Fruit fly (Drosophila melanogaster): Measurements from ENCODE around the gene CG9855.

CG9855 gene

DNA sequence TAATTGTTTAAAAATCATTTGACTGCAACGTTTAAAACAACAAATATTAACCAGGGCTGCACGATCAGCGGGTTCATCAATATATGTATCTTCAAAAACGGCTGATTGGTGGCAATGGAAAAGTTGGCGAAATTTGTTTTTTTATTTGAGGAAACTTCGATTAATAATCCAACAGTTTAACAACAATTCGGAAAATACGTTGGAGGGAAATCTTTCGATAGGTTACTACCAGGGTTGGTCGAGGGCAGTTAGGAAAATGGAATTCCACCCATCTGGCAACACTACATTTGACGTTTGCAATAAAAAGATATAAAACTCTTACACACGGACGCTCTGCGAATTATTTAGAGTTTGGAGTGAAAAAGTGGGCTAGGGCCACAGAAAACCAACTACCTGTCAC, 39.4 kb upstream of the CG9855 start, which contains the start of the genes Lipt2 and CG14650 (continued):
- no peak for TF ChIP-seq Mio (GFP tag; optimal IDR thresholded peaks at IDR 0.05)
- no peak for TF ChIP-seq tai (GFP tag; optimal IDR thresholded peaks at IDR 0.05)
- TF ChIP-seq CG32264 (GFP tag; optimal IDR thresholded peaks at IDR 0.05) = no peak
- no peak for TF ChIP-seq dsf (GFP tag; optimal IDR thresholded peaks at IDR 0.05; ENCODE audit: borderline replicate concordance)
- TF ChIP-seq Dif (GFP tag; optimal IDR thresholded peaks at IDR 0.05; ENCODE audit: partially characterized antibody) = no peak

DNA sequence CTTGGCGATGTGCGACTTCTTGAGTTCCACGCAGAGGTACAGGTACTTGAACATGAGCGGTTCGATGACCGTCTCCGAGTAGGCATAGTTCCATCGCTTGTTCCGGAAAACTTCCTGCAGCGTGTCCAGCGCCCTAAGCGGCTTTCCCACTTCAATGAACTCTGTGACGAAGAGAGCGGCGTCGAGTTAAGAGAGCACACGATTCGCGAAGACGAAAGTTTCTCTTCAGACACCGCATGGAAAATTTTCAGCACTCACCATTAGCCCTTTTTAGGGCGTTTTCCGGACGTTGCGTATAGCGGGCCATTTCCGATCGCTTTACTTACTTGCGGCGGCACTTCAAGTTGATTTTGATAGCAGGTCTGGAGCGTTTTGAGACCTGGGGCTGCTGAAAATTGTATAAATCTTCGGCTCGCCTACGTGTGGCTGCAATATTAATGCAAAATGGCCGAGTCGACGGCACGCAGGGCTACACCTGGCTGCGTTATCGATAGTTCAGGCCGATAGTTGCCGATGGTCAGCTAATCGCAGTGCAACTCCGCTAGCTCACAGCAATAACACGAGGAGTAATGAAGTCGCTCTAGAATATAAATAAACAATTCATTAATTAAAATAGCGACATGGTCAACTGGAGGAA, 35.9 kb upstream of the CG9855 start, which contains the start of the genes eIF3a and CG1074:
eIF3a (minus strand) TSS at position 455 of the 637 bp plus-strand sequence.
CG1074 (plus strand) TSS at position 525 of the 637 bp plus-strand sequence.
- TF ChIP-seq Abd-B (GFP tag; optimal IDR thresholded peaks at IDR 0.05) (no peak), dmrt93B (GFP tag; optimal IDR thresholded peaks at IDR 0.05) (no peak), lola (GFP tag; optimal IDR thresholded peaks at IDR 0.05) (no peak), Mio (GFP tag; optimal IDR thresholded peaks at IDR 0.05) (no peak), N (GFP tag; optimal IDR thresholded peaks at IDR 0.05) (no peak), Hr83 (GFP tag; optimal IDR thresholded peaks at IDR 0.05; ENCODE audit: poor library complexity, severe bottlenecking) (peak; percentile 98), psq (GFP tag; optimal IDR thresholded peaks at IDR 0.05) (peak; percentile 43), foxo (GFP tag; optimal IDR thresholded peaks at IDR 0.05) (peak in 1 of 2 experiments; percentile 12), CG9705 (GFP tag; optimal IDR thresholded peaks at IDR 0.05) (peak; percentile 49), rgr (GFP tag; optimal IDR thresholded peaks at IDR 0.05) (peak; percentile 80), Dif (GFP tag; optimal IDR thresholded peaks at IDR 0.05; ENCODE audit: partially characterized antibody) (peak; percentile 47), h (GFP tag; optimal IDR thresholded peaks at IDR 0.05) (peak; percentile 81), sv (GFP tag; optimal IDR thresholded peaks at IDR 0.05) (no peak), sage (GFP tag; optimal IDR thresholded peaks at IDR 0.05) (no peak), Rel (GFP tag; optimal IDR thresholded peaks at IDR 0.05) (no peak), Rel (tag; optimal IDR thresholded peaks at IDR 0.05) (peak; percentile 47), CrebA (GFP tag; optimal IDR thresholded peaks at IDR 0.05; ENCODE audit: borderline replicate concordance) (no peak), usp (GFP tag; optimal IDR thresholded peaks at IDR 0.05) (no peak), tai (GFP tag; optimal IDR thresholded peaks at IDR 0.05) (no peak), fru (GFP tag; optimal IDR thresholded peaks at IDR 0.05) (no peak), brk (GFP tag; optimal IDR thresholded peaks at IDR 0.05) (no peak), dl (GFP tag; optimal IDR thresholded peaks at IDR 0.05; ENCODE audit: insufficient read depth in 1 of 2, partially characterized antibody in 2 of 2) (no peak), CG32264 (GFP tag; optimal IDR thresholded peaks at IDR 0.05) (no peak), Sp1 (GFP tag; optimal IDR thresholded peaks at IDR 0.05) (peak; percentile 73), Myc (optimal IDR thresholded peaks at IDR 0.05) (peak; percentile 78), HLH106 (tag; optimal IDR thresholded peaks at IDR 0.05) (peak; percentile 61), Jra (GFP tag; optimal IDR thresholded peaks at IDR 0.05) (no peak), ey (GFP tag; optimal IDR thresholded peaks at IDR 0.05) (peak; percentile 51), woc (GFP tag; optimal IDR thresholded peaks at IDR 0.05) (no peak), Vsx2 (GFP tag; optimal IDR thresholded peaks at IDR 0.05; ENCODE audit: partially characterized antibody) (no peak), Hnf4 (GFP tag; optimal IDR thresholded peaks at IDR 0.05) (no peak), OdsH (GFP tag; optimal IDR thresholded peaks at IDR 0.05) (peak; percentile 74)

DNA sequence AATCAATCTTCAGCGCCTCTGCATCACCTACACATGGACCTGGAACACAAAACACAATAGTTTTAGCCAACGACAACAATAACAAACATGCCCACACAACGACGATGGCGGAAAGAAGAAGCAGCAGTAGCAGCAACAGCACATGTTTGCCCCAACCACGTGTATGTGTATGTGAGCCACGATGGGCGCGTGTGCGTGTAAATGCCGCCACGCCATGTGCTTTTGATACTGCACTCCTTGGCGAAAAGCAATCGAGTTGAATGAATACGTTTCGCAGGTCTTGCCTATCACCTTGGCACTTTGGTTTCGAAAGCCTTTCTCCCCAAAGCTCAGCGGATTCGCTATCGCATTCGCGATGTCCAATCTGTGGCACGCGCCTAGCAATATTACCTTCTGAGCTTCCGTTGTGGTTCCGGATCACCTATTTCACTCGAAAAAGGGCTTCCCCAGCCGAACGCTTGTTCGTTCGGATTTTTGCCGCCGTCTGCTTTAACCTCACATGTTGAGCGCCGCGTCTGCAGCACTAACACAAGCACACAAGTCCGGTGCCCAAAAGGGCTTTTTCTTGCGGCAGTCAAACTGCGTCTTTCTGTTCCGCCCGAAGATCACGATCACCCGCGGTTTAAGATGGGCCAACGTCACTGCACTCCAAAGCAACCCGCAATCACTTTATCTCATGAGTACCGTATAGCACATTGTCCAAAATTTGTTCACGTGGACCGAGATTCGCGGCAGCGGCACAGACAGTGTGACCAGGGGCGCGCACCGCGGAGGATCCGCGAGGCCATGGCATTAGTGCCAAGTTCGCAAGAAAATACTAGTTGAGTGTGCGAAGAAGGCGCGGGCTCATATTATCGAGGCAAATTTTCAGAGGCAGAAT, 31.1 kb upstream of the CG9855 start, which contains the start of gene srl:
srl (minus strand) TSS at position 751 of the 880 bp plus-strand sequence.
- TF ChIP-seq sage (GFP tag; optimal IDR thresholded peaks at IDR 0.05) (no peak), Hr83 (GFP tag; optimal IDR thresholded peaks at IDR 0.05; ENCODE audit: poor library complexity, severe bottlenecking) (peak; percentile 40), tai (GFP tag; optimal IDR thresholded peaks at IDR 0.05) (no peak), Rel (GFP tag; optimal IDR thresholded peaks at IDR 0.05) (no peak), Rel (tag; optimal IDR thresholded peaks at IDR 0.05) (peak; percentile 66), Myc (optimal IDR thresholded peaks at IDR 0.05) (peak; percentile 61)

Measured in whole organism, wandering third instar larva.